Fruit fly (Drosophila melanogaster) whole organism, prepupa: ENCODE results near the gene Sik2.

Experiments used
- CG10631 ChIP-seq: fragments of 200-800 bp; sonication (Bioruptor generic); optimal IDR thresholded peaks from 2 replicates; lab custom pipeline; 2016; ENCODE audit warnings: missing biosample characterization, missing genetic modification characterization
- CG11294 ChIP-seq: fragments of 200-800 bp; sonication (Bioruptor generic); IDR thresholded peaks from 2 replicates; pipeline ENCODE4 v1.3.6; 2022; ENCODE audit warnings: missing biosample characterization, missing genetic modification characterization
- CG11902 ChIP-seq: fragments of 200-800 bp; sonication (Bioruptor generic); optimal IDR thresholded peaks from 3 replicates; lab custom pipeline; 2016; ENCODE audit warnings: missing biosample characterization, missing genetic modification characterization
- CG15336 ChIP-seq: fragments of 200-800 bp; sonication (Bioruptor generic); IDR thresholded peaks from 2 replicates; pipeline ENCODE4 v1.3.6; 2022; ENCODE audit warnings: missing biosample characterization, missing genetic modification characterization
- CG16779 ChIP-seq: fragments of 200-800 bp; sonication (Bioruptor generic); optimal IDR thresholded peaks from 3 replicates; lab custom pipeline; 2017; ENCODE audit warnings: missing biosample characterization, mild to moderate bottlenecking, missing genetic modification characterization
- CG3032 ChIP-seq: fragments of 200-800 bp; optimal IDR thresholded peaks from 2 replicates; lab custom pipeline; 2019; ENCODE audit warnings: missing biosample characterization, mild to moderate bottlenecking, missing genetic modification characterization, moderate library complexity
- CG31627 ChIP-seq: fragments of 200-800 bp; sonication (Bioruptor generic); optimal IDR thresholded peaks from 3 replicates; lab custom pipeline; 2016; ENCODE audit warnings: missing biosample characterization, missing genetic modification characterization
- CG3919 ChIP-seq: fragments of 200-800 bp; sonication (Bioruptor generic); optimal IDR thresholded peaks from 3 replicates; lab custom pipeline; 2016; ENCODE audit warnings: missing biosample characterization, missing genetic modification characterization
- CG4318 ChIP-seq: fragments of 200-800 bp; sonication (Bioruptor generic); optimal IDR thresholded peaks from 3 replicates; lab custom pipeline; 2017; ENCODE audit warnings: missing biosample characterization, mild to moderate bottlenecking, missing genetic modification characterization
- CG6163 ChIP-seq: fragments of 200-800 bp; sonication (Bioruptor generic); IDR thresholded peaks from 3 replicates; pipeline ENCODE4 v1.3.6; 2022; ENCODE audit warnings: missing biosample characterization, missing genetic modification characterization
- CG6276 ChIP-seq: fragments of 200-800 bp; sonication (Bioruptor generic); optimal IDR thresholded peaks from 2 replicates; lab custom pipeline; 2017; ENCODE audit warnings: missing biosample characterization, mild to moderate bottlenecking, missing genetic modification characterization
- CG6792 ChIP-seq: fragments of 200-800 bp; sonication (Bioruptor generic); optimal IDR thresholded peaks from 3 replicates; lab custom pipeline; 2016; ENCODE audit warnings: missing biosample characterization, missing genetic modification characterization
- CG6808 ChIP-seq: fragments of 200-800 bp; sonication (Bioruptor generic); optimal IDR thresholded peaks from 3 replicates; lab custom pipeline; 2017; ENCODE audit warnings: missing biosample characterization, missing genetic modification characterization, mild to moderate bottlenecking, moderate library complexity, missing genetic modification reagents
- CG6854 ChIP-seq: fragments of 200-800 bp; sonication (Bioruptor generic); optimal IDR thresholded peaks from 2 replicates; lab custom pipeline; 2017; ENCODE audit warnings: missing biosample characterization, mild to moderate bottlenecking, missing genetic modification characterization
- CG7368 ChIP-seq: fragments of 200-800 bp; sonication (Bioruptor generic); optimal IDR thresholded peaks from 3 replicates; lab custom pipeline; 2016; ENCODE audit warnings: missing biosample characterization, missing genetic modification characterization
- CG8119 ChIP-seq: fragments of 200-800 bp; sonication (Bioruptor generic); IDR thresholded peaks from 3 replicates; pipeline ENCODE4 v1.3.6; 2022; ENCODE audit warnings: missing biosample characterization, missing genetic modification characterization
- Eip75B ChIP-seq: fragments of 200-800 bp; sonication (Bioruptor generic); optimal IDR thresholded peaks from 3 replicates; lab custom pipeline; 2016; ENCODE audit warnings: missing biosample characterization, missing genetic modification characterization
- Eip78C ChIP-seq: fragments of 200-800 bp; sonication (Bioruptor generic); peaks from one replicate; lab custom pipeline; 2016; ENCODE audit warnings: missing biosample characterization, missing genetic modification characterization
- Eip93F ChIP-seq: fragments of 200-800 bp; sonication (Bioruptor generic); optimal IDR thresholded peaks from 2 replicates; lab custom pipeline; 2016; ENCODE audit warnings: missing biosample characterization, mild to moderate bottlenecking, missing genetic modification characterization
- Ets21C ChIP-seq: fragments of 200-800 bp; sonication (Bioruptor generic); optimal IDR thresholded peaks from 3 replicates; lab custom pipeline; 2016; ENCODE audit warnings: missing biosample characterization, missing genetic modification characterization
- Ets96B ChIP-seq: fragments of 200-800 bp; optimal IDR thresholded peaks from 2 replicates; lab custom pipeline; 2019; ENCODE audit warnings: missing biosample characterization, mild to moderate bottlenecking, missing genetic modification characterization, moderate library complexity
- Gug ChIP-seq: fragments of 200-800 bp; sonication (Bioruptor generic); IDR thresholded peaks from 2 replicates; pipeline ENCODE4 v1.3.6; 2022; ENCODE audit warnings: missing biosample characterization, missing genetic modification characterization
- OdsH ChIP-seq: fragments of 200-800 bp; sonication (Bioruptor generic); optimal IDR thresholded peaks from 3 replicates; lab custom pipeline; 2016; ENCODE audit warnings: missing biosample characterization, missing genetic modification characterization
- Sox14 ChIP-seq: fragments of 200-800 bp; sonication (Bioruptor generic); optimal IDR thresholded peaks from 3 replicates; lab custom pipeline; 2016; ENCODE audit warnings: missing biosample characterization, missing genetic modification characterization
- Sox15 ChIP-seq: fragments of 200-800 bp; sonication (Bioruptor generic); optimal IDR thresholded peaks from 3 replicates; lab custom pipeline; 2016; ENCODE audit warnings: missing biosample characterization, missing genetic modification characterization
- acj6 ChIP-seq: fragments of 200-800 bp; sonication (Bioruptor generic); optimal IDR thresholded peaks from 3 replicates; lab custom pipeline; 2016; ENCODE audit warnings: missing biosample characterization, missing genetic modification characterization
- eg ChIP-seq: fragments of 200-800 bp; sonication (Bioruptor generic); IDR thresholded peaks from 3 replicates; pipeline ENCODE4 v1.3.6; 2022; ENCODE audit warnings: missing biosample characterization, missing genetic modification characterization
- fd59A ChIP-seq: fragments of 200-800 bp; sonication (Bioruptor generic); optimal IDR thresholded peaks from 2 replicates; lab custom pipeline; 2017; ENCODE audit warnings: missing biosample characterization, mild to moderate bottlenecking, missing genetic modification characterization, missing genetic modification reagents
- fd85E ChIP-seq: fragments of 200-800 bp; sonication (Bioruptor generic); optimal IDR thresholded peaks from 3 replicates; lab custom pipeline; 2016; ENCODE audit warnings: missing biosample characterization, missing genetic modification characterization
- fkh ChIP-seq: fragments of 200-800 bp; sonication (Bioruptor generic); optimal IDR thresholded peaks from 3 replicates; lab custom pipeline; 2017; ENCODE audit warnings: missing biosample characterization, mild to moderate bottlenecking, missing genetic modification characterization, moderate library complexity
- salr ChIP-seq, 2 experiments: fragments of 200-800 bp; sonication (Bioruptor generic); optimal IDR thresholded peaks; 3 replicates each; lab custom pipeline; 2016 to 2018; ENCODE audit warnings: missing biosample characterization in 2 of 2, missing genetic modification characterization in 2 of 2, mild to moderate bottlenecking in 1 of 2
- spab ChIP-seq: fragments of 200-800 bp; sonication (Bioruptor generic); optimal IDR thresholded peaks from 2 replicates; lab custom pipeline; 2017; ENCODE audit warnings: missing biosample characterization, mild to moderate bottlenecking, missing genetic modification characterization, missing genetic modification reagents
- ss ChIP-seq, 2 experiments: fragments of 200-800 bp; sonication (Bioruptor generic); optimal IDR thresholded peaks; 2 replicates in 1 of 2; 3 replicates in 1 of 2; lab custom pipeline; 2017 to 2018; ENCODE audit warnings: mild to moderate bottlenecking in 2 of 2, missing biosample characterization in 2 of 2, missing genetic modification characterization in 2 of 2, moderate library complexity in 1 of 2
- svp ChIP-seq: fragments of 200-800 bp; sonication (Bioruptor generic); peaks from one replicate; lab custom pipeline; 2016; ENCODE audit warnings: missing biosample characterization, missing genetic modification characterization
- topi ChIP-seq: fragments of 200-800 bp; sonication (Bioruptor generic); optimal IDR thresholded peaks from 3 replicates; lab custom pipeline; 2016; ENCODE audit warnings: missing biosample characterization, missing genetic modification characterization

Sik2 gene

dm6 chrX:2080367-2080927 is 18.7 kb upstream of the Sik2 start, which contains the start of the genes CG16903 and Unc-76 (continued):
- TF ChIP-seq CG11294 (no peak), Sox15 (GFP tag; lab: Kevin White, UChicago) (no peak), eg (GFP tag; lab: Robert Waterston, UW) (0 out of 3 replicates have a peak, but pooled peaks have one; percentile 7), CG8119 (GFP tag; lab: Robert Waterston, UW) (peak; percentile 34; the same call in 1 of the 3 replicates), svp (peak; percentile 70), CG3919 (peak; percentile 6), Eip93F (GFP tag; lab: Kevin White, UChicago) (no peak), CG6854 (GFP tag; lab: Kevin White, UChicago) (peak; percentile 85), Eip75B (no peak), ss (GFP tag; optimal IDR thresholded peaks at IDR 0.05; lab: Kevin White, UChicago) (peak; percentile 41 to 54), CG4318 (GFP tag; lab: Kevin White, UChicago) (no peak), CG15336 (GFP tag; lab: Robert Waterston, UW) (peak; percentile 30; the same call in 1 of the 2 replicates), fd85E (GFP tag; lab: Kevin White, UChicago) (no peak), Sox14 (peak; percentile 32), salr (GFP tag; optimal IDR thresholded peaks at IDR 0.05; lab: Kevin White, UChicago) (peak in 1 of 2 experiments; percentile 2), spab (GFP tag; lab: Kevin White, UChicago) (no peak), Eip78C (GFP tag; lab: Kevin White, UChicago) (peak; percentile 83), fd59A (GFP tag; lab: Kevin White, UChicago) (no peak)
- TF ChIP-seq, all 60 proteins: peak for 21

DNA sequence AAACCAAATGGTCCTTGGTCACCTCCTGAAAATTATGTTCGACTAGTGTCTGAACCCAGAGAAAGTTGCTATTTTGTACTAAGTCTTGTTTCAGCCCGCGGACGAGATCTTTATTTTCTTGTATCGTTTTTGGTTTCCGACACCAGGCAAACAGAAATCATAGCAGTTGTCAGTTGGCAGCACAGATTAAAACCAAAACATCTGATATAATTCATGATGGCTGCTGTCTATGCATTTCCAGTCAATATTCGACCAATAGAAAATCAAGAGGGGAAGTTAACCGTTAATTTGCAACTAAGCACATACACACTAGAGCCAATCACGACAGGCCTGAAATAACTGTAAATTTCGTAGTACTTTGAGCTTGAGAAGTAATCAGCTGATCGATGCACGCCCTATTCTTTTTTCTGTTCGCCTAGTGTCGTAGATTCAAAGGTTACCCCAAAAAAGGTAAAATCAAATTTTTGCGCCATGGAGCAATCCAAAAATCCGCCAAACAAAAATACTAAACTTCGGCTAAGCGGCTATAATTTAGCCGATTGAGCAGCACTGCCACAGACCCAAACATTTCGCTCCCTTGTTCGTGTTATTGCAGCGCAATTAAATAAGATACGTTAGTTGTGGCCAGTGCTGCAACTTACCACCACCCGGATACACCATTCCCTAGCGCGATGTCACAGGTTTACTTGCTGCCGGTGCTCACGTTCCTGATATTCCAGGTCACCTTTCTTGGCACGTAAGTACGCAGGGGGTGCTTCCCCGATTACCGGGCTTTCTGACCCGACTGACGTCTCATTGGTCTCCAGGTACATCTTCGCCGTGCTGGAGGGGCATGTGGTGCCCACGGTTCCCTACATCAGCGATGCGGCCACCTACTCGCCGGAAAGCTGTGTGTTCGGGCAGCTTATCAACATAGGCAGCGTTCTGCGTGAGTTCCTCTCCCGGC is 15.0 kb upstream of the Sik2 start, which contains the start of gene CG4025:
Gene CG4025 (plus strand): TSS at position 555 of the 946 bp plus-strand sequence.
- TF ChIP-seq Eip93F (GFP tag; lab: Kevin White, UChicago): no peak
- no peak for TF ChIP-seq CG7368 (GFP tag; lab: Kevin White, UChicago)
- no peak for TF ChIP-seq CG3032
- no peak for TF ChIP-seq CG10631 (GFP tag; lab: Kevin White, UChicago)
- no peak for TF ChIP-seq CG16779 (tag; lab: Kevin White, UChicago)

DNA sequence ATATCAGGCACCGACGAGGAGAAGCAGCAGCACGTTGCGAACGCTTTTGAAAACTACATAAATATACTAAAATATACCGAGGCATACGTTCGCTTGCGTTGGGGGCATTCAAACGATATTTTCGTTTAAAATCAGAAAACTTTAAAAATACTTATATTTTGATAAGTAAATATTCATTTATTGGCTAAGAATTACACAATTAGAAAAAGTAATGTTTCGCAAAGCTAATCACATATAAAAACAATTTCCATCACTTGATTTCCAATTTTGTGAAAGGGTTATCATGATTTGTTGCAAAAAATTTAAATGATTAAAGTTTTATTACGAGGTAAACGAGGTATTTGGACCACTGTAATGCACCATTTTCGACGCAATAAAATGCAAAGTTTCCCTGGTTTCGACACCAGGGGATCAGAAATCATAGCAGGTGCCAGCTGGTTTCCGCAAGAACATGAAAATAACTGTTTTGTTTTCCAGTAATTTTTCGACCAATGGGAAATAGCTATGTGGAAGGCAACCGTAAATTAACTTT is 14.2 kb upstream of the Sik2 start, which contains the start of gene CG4045:
Gene CG4045 (minus strand): TSS at position 55 of the 532 bp plus-strand sequence.
- TF ChIP-seq fkh (GFP tag; lab: Kevin White, UChicago) (no peak), CG11294 (no peak), svp (peak; percentile 73), Ets96B (tag; lab: Kevin White, UChicago) (no peak), topi (GFP tag; lab: Kevin White, UChicago) (peak; percentile 2), CG6276 (GFP tag; lab: Kevin White, UChicago) (no peak), CG6163 (GFP tag; lab: Robert Waterston, UW) (no peak), CG11902 (no peak), Ets21C (no peak), CG6792 (GFP tag; lab: Kevin White, UChicago) (no peak), CG3032 (peak; percentile 30), eg (GFP tag; lab: Robert Waterston, UW) (no peak), OdsH (GFP tag; lab: Kevin White, UChicago) (peak; percentile 1), Eip78C (GFP tag; lab: Kevin White, UChicago) (peak; percentile 33), CG31627 (no peak), Gug (GFP tag; lab: Robert Waterston, UW) (no peak), CG15336 (GFP tag; lab: Robert Waterston, UW) (peak; percentile 9; the same call in 1 of the 2 replicates), CG6808 (no peak), acj6 (GFP tag; lab: Kevin White, UChicago) (no peak)
